Fruit fly (Drosophila melanogaster): ENCODE results near the gene CG15425.

DNA sequence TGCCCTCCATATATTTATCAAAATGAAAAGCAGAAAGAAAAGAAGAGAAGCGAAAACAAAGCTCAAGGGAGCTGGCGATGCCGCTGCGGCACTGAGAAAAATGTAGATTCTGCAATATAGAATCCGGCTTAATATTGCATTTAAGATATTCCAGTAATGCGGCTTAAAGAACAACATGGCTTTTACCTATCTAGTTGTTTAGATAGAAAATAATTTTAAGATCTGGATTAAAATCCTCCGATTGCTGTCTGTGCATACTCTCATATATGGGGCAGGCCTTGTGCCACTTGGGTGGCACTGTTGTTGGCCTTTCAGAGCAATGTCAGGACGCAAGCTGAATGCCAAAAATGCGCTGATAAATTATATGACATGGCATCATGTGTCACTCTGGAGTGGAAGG, 2.4 kb upstream of the CG15425 start:
- no peak for TF ChIP-seq CG13204 (GFP tag; optimal IDR thresholded peaks at IDR 0.05)
- no peak for TF ChIP-seq fd96Ca (GFP tag; IDR thresholded peaks at IDR 0.05)
- TF ChIP-seq rn (GFP tag; IDR thresholded peaks at IDR 0.05), result no peak
